Fruit fly (Drosophila melanogaster) whole organism: ENCODE measurements around the gene CG12535.

Experiments used
- CG8478 ChIP-seq: fragments of >200 bp; optimal IDR thresholded peaks from 2 replicates; lab custom pipeline; 2018; ENCODE audit warnings: inconsistent platforms
- Dll ChIP-seq: fragments of >200 bp; optimal IDR thresholded peaks from 2 replicates; lab custom pipeline; 2017
- EcR ChIP-seq, 2 experiments: fragments of >200 bp; optimal IDR thresholded peaks; 2 replicates each; lab custom pipeline; 2017; ENCODE audit warnings: missing biosample characterization in 2 of 2, missing genetic modification characterization in 2 of 2, missing genetic modification reagents in 2 of 2
- pan ChIP-seq: fragments of >200 bp; optimal IDR thresholded peaks from 2 replicates; lab custom pipeline; 2017
- psq ChIP-seq: fragments of >200 bp; optimal IDR thresholded peaks from 2 replicates; lab custom pipeline; 2017
- usp ChIP-seq: fragments of >200 bp; optimal IDR thresholded peaks from 2 replicates; lab custom pipeline; 2017; ENCODE audit warnings: missing biosample characterization, missing genetic modification characterization, mixed read lengths

dm6 chrX:3431641-3432040 lies 17.1 kb downstream of the CG12535 start:
- TF ChIP-seq EcR (GFP tag; optimal IDR thresholded peaks at IDR 0.05; lab: Kevin White, UChicago) (no peak), psq (no peak), usp (no peak), pan (lab: Kevin White, UChicago) (no peak), CG8478 (lab: Kevin White, UChicago) (no peak), Dll (no peak)
